Worm (Caenorhabditis elegans): ENCODE data around the gene fbxb-74.

fbxb-74 gene

DNA sequence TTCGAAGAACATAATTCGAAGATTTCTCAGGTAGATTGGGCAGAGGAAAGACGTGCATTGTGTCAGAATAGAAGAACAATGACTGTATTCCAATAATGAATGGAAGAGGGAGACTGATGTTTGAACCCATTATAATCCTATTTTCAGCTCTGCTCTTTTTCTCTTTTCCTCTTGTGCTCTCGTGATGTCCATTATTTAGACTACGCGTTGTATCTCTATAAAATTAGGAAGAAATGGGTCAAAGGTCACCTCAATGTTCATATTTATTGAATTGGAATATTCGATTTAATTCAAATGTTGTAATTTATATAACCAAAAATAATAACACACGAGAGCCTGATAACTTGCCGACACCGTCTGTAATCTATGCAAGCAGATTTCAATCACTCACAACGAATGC is at the start of gene fbxb-74:
TSS of gene fbxb-74 (minus strand) at position 101 of the 400 bp plus-strand sequence.
- no peak for TF ChIP-seq swsn-7 (tag; optimal IDR thresholded peaks at IDR 0.05)
- TF ChIP-seq elt-2 (tag; optimal IDR thresholded peaks at IDR 0.05): no peak
- TF ChIP-seq blmp-1 (tag; optimal IDR thresholded peaks at IDR 0.05): no peak
- no peak for TF ChIP-seq fkh-4 (tag; optimal IDR thresholded peaks at IDR 0.05; ENCODE audit: borderline replicate concordance)

DNA sequence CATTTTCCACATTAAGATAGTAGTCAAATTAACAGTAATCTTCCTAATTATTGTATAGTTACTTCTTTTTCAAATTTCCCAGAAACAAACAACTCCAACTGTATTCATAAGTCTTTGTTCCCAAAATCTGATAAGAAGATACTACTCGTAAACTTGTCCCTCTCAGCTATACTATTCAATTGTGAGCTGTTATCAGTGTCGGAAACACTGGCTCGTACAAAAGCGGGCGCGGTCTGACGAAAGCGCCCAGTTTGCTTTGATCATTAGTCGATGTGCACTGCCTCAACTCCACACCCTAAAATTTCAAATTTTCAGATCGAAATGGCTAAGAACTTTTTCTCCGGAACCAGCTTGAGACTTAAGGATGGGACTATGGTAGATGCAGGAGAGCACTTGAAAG is 47.6 kb upstream of the fbxb-74 start, which contains the start of gene trx-3:
TSS of gene trx-3 (plus strand) at position 291 of the 400 bp plus-strand sequence.
- peak; percentile 48 for TF ChIP-seq pqm-1 (tag; optimal IDR thresholded peaks at IDR 0.05)
- TF ChIP-seq elt-2 (tag; optimal IDR thresholded peaks at IDR 0.05): peak; percentile 77
- peak in 1 of 2 experiments; percentile 22 for TF ChIP-seq lin-35 (GFP tag; optimal IDR thresholded peaks at IDR 0.05)
- TF ChIP-seq fkh-4 (tag; optimal IDR thresholded peaks at IDR 0.05; ENCODE audit: borderline replicate concordance): no peak
- TF ChIP-seq lin-39 (tag; optimal IDR thresholded peaks at IDR 0.05): no peak
- no peak for TF ChIP-seq ztf-4 (tag; optimal IDR thresholded peaks at IDR 0.05)
- no peak for TF ChIP-seq nhr-76 (tag; optimal IDR thresholded peaks at IDR 0.05)
- no peak for TF ChIP-seq efl-1 (optimal IDR thresholded peaks at IDR 0.05)
- TF ChIP-seq efl-1 (GFP tag; optimal IDR thresholded peaks at IDR 0.05 in 1 of 2): peak in 1 of 2 experiments; percentile 67
- TF ChIP-seq nhr-12 (tag; optimal IDR thresholded peaks at IDR 0.05): no peak

DNA sequence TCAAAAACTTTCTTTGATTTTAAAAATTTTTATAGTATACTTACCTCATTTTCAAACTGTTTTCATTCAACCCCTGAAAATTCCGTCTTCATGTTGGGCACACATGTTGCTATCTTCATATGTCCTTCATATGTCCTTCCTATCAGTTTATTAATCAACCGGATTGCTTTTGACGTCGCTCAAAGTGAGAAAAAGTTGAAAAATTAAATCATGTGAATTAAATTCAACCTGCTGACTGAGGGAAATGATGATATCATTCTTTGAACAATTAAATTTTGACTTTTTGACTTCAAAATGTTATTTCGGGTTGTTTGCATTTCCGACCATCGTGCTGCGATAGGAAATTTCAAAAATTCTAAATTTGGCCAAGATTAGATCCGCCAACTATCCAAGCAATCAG is 45.5 kb upstream of the fbxb-74 start:
- peak; percentile 17 for TF ChIP-seq nhr-20 (tag; optimal IDR thresholded peaks at IDR 0.05)
- TF ChIP-seq nhr-77 (tag; optimal IDR thresholded peaks at IDR 0.05): no peak
- peak; percentile 47 for TF ChIP-seq nhr-85 (tag)
- peak; percentile 34 for TF ChIP-seq lin-14 (GFP tag; optimal IDR thresholded peaks at IDR 0.05)
- no peak for TF ChIP-seq hpl-2 (GFP tag; optimal IDR thresholded peaks at IDR 0.05)
- no peak for TF ChIP-seq unc-30 (tag; optimal IDR thresholded peaks at IDR 0.05)
- peak; percentile 41 for TF ChIP-seq elt-2 (tag; optimal IDR thresholded peaks at IDR 0.05)
- TF ChIP-seq snu-23 (GFP tag; optimal IDR thresholded peaks at IDR 0.05): no peak
- no peak for TF ChIP-seq efl-1 (optimal IDR thresholded peaks at IDR 0.05)
- TF ChIP-seq efl-1 (GFP tag; optimal IDR thresholded peaks at IDR 0.05 in 1 of 2): peak in 1 of 2 experiments; percentile 67
- peak in 1 of 2 experiments; percentile 42 for TF ChIP-seq lin-35 (GFP tag; optimal IDR thresholded peaks at IDR 0.05)
- no peak for TF ChIP-seq unc-62 (GFP tag; optimal IDR thresholded peaks at IDR 0.05)
- TF ChIP-seq nhr-71 (tag; optimal IDR thresholded peaks at IDR 0.05): peak; percentile 35
- TF ChIP-seq egl-27 (tag; optimal IDR thresholded peaks at IDR 0.05): no peak
- TF ChIP-seq nhr-19 (GFP tag; conservative IDR thresholded peaks at IDR 0.05): peak; percentile 20; the same call in 1 of the 2 replicates

DNA sequence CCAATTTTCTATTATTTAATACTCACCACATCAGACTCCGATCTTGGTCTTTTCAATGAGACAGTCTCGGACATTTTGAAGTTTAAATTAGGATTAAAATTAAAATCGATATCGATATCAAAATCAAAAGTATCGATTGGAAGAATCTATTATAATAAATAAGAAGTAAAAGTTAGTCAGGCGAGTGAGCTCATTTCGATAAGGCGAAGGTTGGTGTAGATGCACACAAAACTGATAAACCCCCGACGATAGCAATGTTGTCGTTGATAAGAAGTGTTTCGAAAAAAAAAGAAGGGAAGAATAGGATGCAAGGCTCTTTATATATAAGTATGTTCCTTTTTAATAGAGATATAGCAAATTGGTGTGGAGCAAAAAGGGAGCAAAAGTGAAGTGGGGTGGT is 43.4 kb upstream of the fbxb-74 start, which contains the start of gene M01H9.4:
TSS of gene M01H9.4 (minus strand) at position 379 of the 400 bp plus-strand sequence.
- TF ChIP-seq jun-1 (tag; optimal IDR thresholded peaks at IDR 0.05) (peak; percentile 2), lin-35 (GFP tag; optimal IDR thresholded peaks at IDR 0.05) (peak in 1 of 2 experiments; percentile 6), unc-86 (tag; optimal IDR thresholded peaks at IDR 0.05) (no peak), dpl-1 (GFP tag; optimal IDR thresholded peaks at IDR 0.05) (no peak), ztf-11 (tag; optimal IDR thresholded peaks at IDR 0.05) (no peak), lin-39 (tag; optimal IDR thresholded peaks at IDR 0.05) (no peak), nhr-71 (tag; optimal IDR thresholded peaks at IDR 0.05) (peak; percentile 17), ceh-88 (GFP tag; IDR thresholded peaks at IDR 0.05) (no peak), elt-2 (tag; optimal IDR thresholded peaks at IDR 0.05) (peak; percentile 92), pqm-1 (tag; optimal IDR thresholded peaks at IDR 0.05) (peak; percentile 71), dsc-1 (tag; optimal IDR thresholded peaks at IDR 0.05) (no peak), nhr-90 (tag; optimal IDR thresholded peaks at IDR 0.05; ENCODE audit: poor library complexity) (peak; percentile 9), ama-1 (optimal IDR thresholded peaks at IDR 0.05) (no peak), tlp-1 (tag; optimal IDR thresholded peaks at IDR 0.05) (peak; percentile 39)

DNA sequence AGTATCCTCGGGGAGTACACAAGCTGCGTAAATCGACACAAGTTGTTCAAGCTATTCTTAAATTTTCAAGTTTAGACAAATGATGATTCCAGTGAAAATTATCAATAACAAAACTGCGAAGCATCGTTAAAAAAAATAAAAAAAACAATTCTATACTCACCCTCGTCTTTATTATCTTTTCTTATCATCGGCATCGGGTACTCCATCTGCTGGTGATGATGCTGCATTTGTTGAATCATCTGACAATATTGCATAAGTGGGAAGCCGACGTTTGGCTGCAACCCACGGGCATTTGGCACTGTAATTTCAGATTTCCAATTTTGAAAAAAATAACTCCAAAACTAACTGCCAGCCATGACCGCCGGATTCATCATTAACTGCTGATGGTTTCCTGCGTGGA is 42.2 kb upstream of the fbxb-74 start:
- TF ChIP-seq sox-4 (tag; optimal IDR thresholded peaks at IDR 0.05): no peak
- TF ChIP-seq elt-2 (tag; optimal IDR thresholded peaks at IDR 0.05): peak; percentile 26
- TF ChIP-seq efl-1 (optimal IDR thresholded peaks at IDR 0.05): no peak
- TF ChIP-seq efl-1 (GFP tag; optimal IDR thresholded peaks at IDR 0.05 in 1 of 2): no peak
- no peak for TF ChIP-seq egl-13 (tag; optimal IDR thresholded peaks at IDR 0.05)

Measured in whole organism, L1 larva.